Fruit fly (Drosophila melanogaster): ENCODE results near the gene Gapdh2.

- TF ChIP-seq psq (optimal IDR thresholded peaks at IDR 0.05) (no peak), EcR (GFP tag; optimal IDR thresholded peaks at IDR 0.05) (no peak)
These were observed 18.7 kb downstream of the Gapdh2 start for dm6 chrX:15886411-15887246.

All from whole organism.